Worm (Caenorhabditis elegans) whole organism, young adult: Measurements from ENCODE around the gene Y57G11C.14.

Experiments used
- B0035.1 ChIP-seq: sonication (generic microtip); optimal IDR thresholded peaks from 2 replicates; lab custom pipeline; 2016; ENCODE audit warnings: missing genetic modification characterization, mild to moderate bottlenecking, missing compliant biosample characterization, missing genotype, missing genetic modification reagents
- D2030.7 ChIP-seq: fragments of 200-800 bp; sonication (Bioruptor generic); IDR thresholded peaks from 2 replicates; pipeline ENCODE4 v1.3.6; 2022; ENCODE audit warnings: missing genetic modification reagents, missing genetic modification characterization, missing compliant biosample characterization
- F23B12.7 ChIP-seq: sonication (generic microtip); optimal IDR thresholded peaks from 2 replicates; lab custom pipeline; 2017; ENCODE audit warnings: missing genetic modification characterization, mild to moderate bottlenecking, missing compliant biosample characterization, antibody characterized with exemption, moderate library complexity; ENCODE audit not compliant: insufficient read depth
- F49E8.2 ChIP-seq: sonication (generic microtip); optimal IDR thresholded peaks from 3 replicates; lab custom pipeline; 2017; ENCODE audit warnings: missing genetic modification characterization, mild to moderate bottlenecking, missing compliant biosample characterization, antibody characterized with exemption, moderate library complexity; ENCODE audit not compliant: insufficient read depth
- K11D2.4 ChIP-seq: fragments of 200-800 bp; sonication (Bioruptor generic); IDR thresholded peaks from 2 replicates; pipeline ENCODE4 v1.3.6; 2022; ENCODE audit warnings: missing genetic modification reagents, missing genetic modification characterization, missing compliant biosample characterization
- K12H6.12 ChIP-seq: fragments of 200-800 bp; sonication (Bioruptor generic); optimal IDR thresholded peaks from 2 replicates; lab custom pipeline; 2018; ENCODE audit warnings: mild to moderate bottlenecking, missing genetic modification characterization, missing compliant biosample characterization
- ZK185.1 ChIP-seq: sonication (generic microtip); optimal IDR thresholded peaks from 2 replicates; lab custom pipeline; 2016; ENCODE audit warnings: mild to moderate bottlenecking, missing genetic modification characterization, missing compliant biosample characterization; ENCODE audit not compliant: poor library complexity, severe bottlenecking
- attf-3 ChIP-seq: fragments of 200-800 bp; sonication (Bioruptor generic); conservative IDR thresholded peaks from 2 replicates; pipeline ENCODE4 v1.3.6; 2022; ENCODE audit warnings: missing genetic modification reagents, missing genetic modification characterization, missing compliant biosample characterization
- attf-5 ChIP-seq: fragments of 200-800 bp; sonication (Bioruptor generic); optimal IDR thresholded peaks from 2 replicates; lab custom pipeline; 2018; ENCODE audit warnings: mild to moderate bottlenecking, missing genetic modification characterization, missing compliant biosample characterization
- attf-6 ChIP-seq: fragments of 200-800 bp; sonication (Bioruptor generic); IDR thresholded peaks from 2 replicates; pipeline ENCODE4 v1.3.6; 2022; ENCODE audit warnings: missing genetic modification reagents, missing genetic modification characterization, missing compliant biosample characterization
- cebp-1 ChIP-seq, 2 experiments: fragments of 200-800 bp in 1 of 2; sonication (Bioruptor generic) in 1 of 2; sonication (generic microtip) in 1 of 2; IDR thresholded peaks in 1 of 2; optimal IDR thresholded peaks in 1 of 2; 2 replicates each; pipeline versions ENCODE4 v1.3.6 to Lab custom; 2017 to 2022; ENCODE audit warnings: missing compliant biosample characterization in 2 of 2, missing genetic modification characterization in 2 of 2, mild to moderate bottlenecking in 1 of 2, missing genetic modification reagents in 1 of 2, moderate library complexity in 1 of 2
- dox-1 ChIP-seq: fragments of 200-800 bp; sonication (Bioruptor generic); IDR thresholded peaks from 2 replicates; pipeline ENCODE4 v1.3.6; 2022; ENCODE audit warnings: missing genetic modification reagents, missing genetic modification characterization, missing compliant biosample characterization
- dpl-1 ChIP-seq: fragments of 150-350 bp; optimal IDR thresholded peaks from 2 replicates; lab custom pipeline; 2014; ENCODE audit warnings: missing biosample characterization, missing genetic modification reagents, missing genetic modification characterization
- efl-1 ChIP-seq: fragments of 150-350 bp; optimal IDR thresholded peaks from 2 replicates; lab custom pipeline; 2014; ENCODE audit warnings: missing biosample characterization, missing genetic modification reagents, missing genetic modification characterization
- egl-44 ChIP-seq: fragments of 200-800 bp; sonication (Bioruptor generic); IDR thresholded peaks from 2 replicates; pipeline ENCODE4 v1.3.6; 2022; ENCODE audit warnings: missing genetic modification reagents, missing genetic modification characterization, missing compliant biosample characterization
- ekl-4 ChIP-seq: fragments of 200-800 bp; sonication (Bioruptor generic); IDR thresholded peaks from 2 replicates; pipeline ENCODE4 v1.3.6; 2022; ENCODE audit warnings: missing genetic modification reagents, missing genetic modification characterization, missing compliant biosample characterization
- hmg-1.2 ChIP-seq: fragments of 200-800 bp; sonication (Bioruptor generic); IDR thresholded peaks from 2 replicates; pipeline ENCODE4 v1.3.6; 2022; ENCODE audit warnings: missing genetic modification reagents, missing genetic modification characterization, missing compliant biosample characterization
- let-607 ChIP-seq, 2 experiments: fragments of 200-800 bp in 1 of 2; sonication (Bioruptor generic) in 1 of 2; sonication (generic microtip) in 1 of 2; optimal IDR thresholded peaks; 2 replicates each; lab custom pipeline; 2016 to 2018; ENCODE audit warnings: mild to moderate bottlenecking in 2 of 2, missing compliant biosample characterization in 2 of 2, missing genetic modification characterization in 2 of 2, moderate library complexity in 2 of 2, missing genotype in 1 of 2
- lin-35 ChIP-seq, 3 experiments: fragments of 150-350 bp in 2 of 3; sonication (generic microtip) in 1 of 3; optimal IDR thresholded peaks; 2 replicates each; lab custom pipeline; 2014 to 2018; ENCODE audit warnings: missing biosample characterization in 3 of 3, missing genetic modification characterization in 3 of 3, missing genetic modification reagents in 3 of 3
- lin-40 ChIP-seq: sonication (generic microtip); optimal IDR thresholded peaks from 2 replicates; lab custom pipeline; 2016; ENCODE audit warnings: missing genetic modification characterization, mild to moderate bottlenecking, missing compliant biosample characterization, missing genotype, missing genetic modification reagents
- lir-1 ChIP-seq: fragments of 200-800 bp; sonication (Bioruptor generic); conservative IDR thresholded peaks from 2 replicates; pipeline ENCODE4 v1.3.6; 2022; ENCODE audit warnings: missing genetic modification reagents, missing genetic modification characterization, missing compliant biosample characterization
- lsy-27 ChIP-seq: sonication (generic microtip); optimal IDR thresholded peaks from 2 replicates; lab custom pipeline; 2017; ENCODE audit warnings: missing genetic modification characterization, mild to moderate bottlenecking, missing compliant biosample characterization, antibody characterized with exemption, missing genotype, borderline replicate concordance; ENCODE audit not compliant: insufficient read depth
- madf-6 ChIP-seq: fragments of 200-800 bp; sonication (Bioruptor generic); IDR thresholded peaks from 2 replicates; pipeline ENCODE4 v1.3.6; 2022; ENCODE audit warnings: missing genetic modification reagents, missing genetic modification characterization, missing compliant biosample characterization
- mcd-1 ChIP-seq: fragments of 200-800 bp; sonication (Bioruptor generic); IDR thresholded peaks from 2 replicates; pipeline ENCODE4 v1.3.6; 2022; ENCODE audit warnings: missing genetic modification reagents, missing genetic modification characterization, missing compliant biosample characterization
- mes-4 ChIP-seq: sonication (generic microtip); optimal IDR thresholded peaks from 2 replicates; lab custom pipeline; 2016; ENCODE audit warnings: missing genotype, missing genetic modification characterization, missing compliant biosample characterization
- nhr-27 ChIP-seq: fragments of 200-800 bp; sonication (Bioruptor generic); optimal IDR thresholded peaks from 2 replicates; lab custom pipeline; 2018; ENCODE audit warnings: mild to moderate bottlenecking, missing genetic modification characterization, moderate library complexity, missing compliant biosample characterization
- nhr-80 ChIP-seq: sonication (generic microtip); optimal IDR thresholded peaks from 2 replicates; lab custom pipeline; 2016; ENCODE audit warnings: missing genetic modification characterization, missing compliant biosample characterization
- pha-4 ChIP-seq: fragments of 150-350 bp; sonication (generic microtip); optimal IDR thresholded peaks from 2 replicates; lab custom pipeline; 2014; ENCODE audit warnings: missing biosample characterization, missing genetic modification reagents, missing genetic modification characterization
- snpc-1.3 ChIP-seq: sonication (generic microtip); optimal IDR thresholded peaks from 2 replicates; lab custom pipeline; 2017; ENCODE audit warnings: missing genetic modification characterization, mild to moderate bottlenecking, missing compliant biosample characterization, antibody characterized with exemption, moderate library complexity, missing genotype, missing genetic modification reagents; ENCODE audit not compliant: insufficient read depth
- snpc-4 ChIP-seq, 5 experiments: fragments of 150-350 bp in 1 of 5; sonication (generic microtip) in 4 of 5; optimal IDR thresholded peaks; 2 replicates each; lab custom pipeline; 2014 to 2018; ENCODE audit warnings: missing genetic modification characterization in 5 of 5, missing biosample characterization in 3 of 5, antibody characterized with exemption in 2 of 5, mild to moderate bottlenecking in 2 of 5, missing compliant biosample characterization in 2 of 5, missing genotype in 2 of 5, moderate library complexity in 2 of 5, missing genetic modification reagents in 1 of 5
- tbx-9 ChIP-seq: sonication (generic microtip); optimal IDR thresholded peaks from 2 replicates; lab custom pipeline; 2016; ENCODE audit warnings: borderline replicate concordance, missing genetic modification characterization, inconsistent platforms, missing compliant biosample characterization
- tlf-1 ChIP-seq: fragments of 200-800 bp; sonication (Bioruptor generic); optimal IDR thresholded peaks from 2 replicates; lab custom pipeline; 2018; ENCODE audit warnings: mild to moderate bottlenecking, missing genetic modification characterization, missing compliant biosample characterization
- xnd-1 ChIP-seq: sonication (generic microtip); optimal IDR thresholded peaks from 2 replicates; lab custom pipeline; 2016; ENCODE audit warnings: missing genotype, missing genetic modification reagents, missing genetic modification characterization, missing compliant biosample characterization
- zim-3 ChIP-seq: sonication (generic microtip); optimal IDR thresholded peaks from 2 replicates; lab custom pipeline; 2017; ENCODE audit warnings: mild to moderate bottlenecking, missing genetic modification characterization, moderate library complexity, missing compliant biosample characterization
- ztf-18 ChIP-seq: sonication (generic microtip); optimal IDR thresholded peaks from 2 replicates; lab custom pipeline; 2016; ENCODE audit warnings: missing genotype, mild to moderate bottlenecking, missing genetic modification characterization, missing compliant biosample characterization
- ztf-26 ChIP-seq: sonication (generic microtip); optimal IDR thresholded peaks from 2 replicates; lab custom pipeline; 2017; ENCODE audit warnings: missing genetic modification characterization, missing compliant biosample characterization

The Y57G11C.14 gene

ce11 chrIV:14767693-14768251, 31.3 kb upstream of the Y57G11C.14 start, which contains the start of the genes mrps-7 and Y57G11C.3 (continued):
- peak; percentile 86 for TF ChIP-seq dox-1 (GFP tag; lab: Robert Waterston, UW)
- peak; percentile 67 for TF ChIP-seq F49E8.2 (tag; lab: Kevin White, UChicago)
- peak; percentile 80 for TF ChIP-seq pha-4 (tag; lab: Kevin White, UChicago)
- peak; percentile 83 for TF ChIP-seq snpc-4 (GFP tag; optimal IDR thresholded peaks at IDR 0.05; lab: Kevin White, UChicago)
- TF ChIP-seq snpc-4 (tag; optimal IDR thresholded peaks at IDR 0.05; lab: Kevin White, UChicago) = peak; percentile 73 to 93 (median 86)
- TF ChIP-seq D2030.7 (GFP tag; lab: Robert Waterston, UW) = peak; percentile 64; the same call in 1 of the 2 replicates
- TF ChIP-seq mcd-1 (GFP tag; lab: Robert Waterston, UW) = peak; percentile 99
- peak in 2 of 3 experiments; percentile 12 to 83 for TF ChIP-seq lin-35 (GFP tag; optimal IDR thresholded peaks at IDR 0.05; lab: Kevin White, UChicago)
- TF ChIP-seq B0035.1 = no peak
- TF ChIP-seq xnd-1 (tag; lab: Kevin White, UChicago) = peak; percentile 12
- TF ChIP-seq madf-6 (GFP tag; lab: Robert Waterston, UW) = peak; percentile 73
- peak; percentile 11 for TF ChIP-seq nhr-80 (tag; lab: Kevin White, UChicago)
- TF ChIP-seq nhr-27 = no peak
- peak; percentile 54 for TF ChIP-seq efl-1 (GFP tag; lab: Kevin White, UChicago)
- peak in 1 of 2 experiments; percentile 47 for TF ChIP-seq let-607 (tag; optimal IDR thresholded peaks at IDR 0.05; lab: Kevin White, UChicago)
- peak; percentile 58 for TF ChIP-seq ztf-18
- TF ChIP-seq tbx-9 (tag; lab: Kevin White, UChicago) = no peak
- TF ChIP-seq lir-1 (GFP tag; lab: Robert Waterston, UW) = peak; percentile 58; the same call in 1 of the 2 replicates
- TF ChIP-seq ZK185.1 (tag; lab: Kevin White, UChicago) = peak; percentile 78
- TF ChIP-seq ztf-26 (tag; lab: Kevin White, UChicago) = peak; percentile 63
- peak; percentile 18 for TF ChIP-seq dpl-1 (GFP tag; lab: Kevin White, UChicago)
- TF ChIP-seq cebp-1 (GFP tag; IDR thresholded peaks at IDR 0.05; lab: Robert Waterston, UW) = peak; percentile 93
- TF ChIP-seq cebp-1 (tag; optimal IDR thresholded peaks at IDR 0.05; lab: Kevin White, UChicago) = peak; percentile 96
- TF ChIP-seq tlf-1 (GFP tag; lab: Kevin White, UChicago) = peak; percentile 20
- TF ChIP-seq egl-44 (GFP tag; lab: Robert Waterston, UW) = no peak
- TF ChIP-seq attf-6 = peak; percentile 92
- TF ChIP-seq attf-3 (GFP tag; lab: Robert Waterston, UW) = peak; percentile 100
- TF ChIP-seq attf-5 (GFP tag; lab: Kevin White, UChicago) = peak; percentile 79
- TF ChIP-seq lsy-27 (tag; lab: Kevin White, UChicago) = no peak
- TF ChIP-seq zim-3 = no peak
- peak; percentile 70 for TF ChIP-seq K11D2.4
- peak; percentile 58; the same call in 1 of the 2 replicates for TF ChIP-seq ekl-4
- TF ChIP-seq mes-4 (tag; lab: Kevin White, UChicago) = no peak
- TF ChIP-seq hmg-1.2 = peak; percentile 99
- peak; percentile 89 for TF ChIP-seq lin-40 (tag; lab: Kevin White, UChicago)
- TF ChIP-seq snpc-1.3 (tag; lab: Kevin White, UChicago) = peak; percentile 90
- TF ChIP-seq F23B12.7 (tag; lab: Kevin White, UChicago) = peak; percentile 82
- TF ChIP-seq K12H6.12 = peak; percentile 69
